Fruit fly (Drosophila melanogaster): ENCODE measurements around the gene Atxn7.

Atxn7 gene

dm6 chr2L:2363626-2364147 lies 12.0 kb upstream of the Atxn7 start (continued):
- TF ChIP-seq CG7745 (tag; optimal IDR thresholded peaks at IDR 0.05) (no peak), CG1602 (GFP tag; optimal IDR thresholded peaks at IDR 0.05) (peak; percentile 78), exex (tag; optimal IDR thresholded peaks at IDR 0.05) (peak; percentile 63), CG32767 (GFP tag; IDR thresholded peaks at IDR 0.05) (peak; percentile 88), btn (GFP tag; optimal IDR thresholded peaks at IDR 0.05) (peak; percentile 24), sug (tag; optimal IDR thresholded peaks at IDR 0.05) (peak; percentile 78), CG9932 (GFP tag; IDR thresholded peaks at IDR 0.05) (peak; percentile 82), PHDP (tag; optimal IDR thresholded peaks at IDR 0.05) (peak; percentile 92), ara (GFP tag; IDR thresholded peaks at IDR 0.05) (peak; percentile 79; the same call in 1 of the 2 replicates), CG14014 (GFP tag; IDR thresholded peaks at IDR 0.05) (peak; percentile 90), CG10209 (GFP tag; optimal IDR thresholded peaks at IDR 0.05) (peak; percentile 84), otp (GFP tag; IDR thresholded peaks at IDR 0.05) (peak; percentile 89; the same call in 2 of the 3 replicates), Hr51 (GFP tag; optimal IDR thresholded peaks at IDR 0.05) (peak; percentile 52 to 94), Dp (GFP tag; optimal IDR thresholded peaks at IDR 0.05) (no peak), fd96Cb (tag; optimal IDR thresholded peaks at IDR 0.05) (peak; percentile 91), Nf-YC (tag; optimal IDR thresholded peaks at IDR 0.05) (peak; percentile 75), CG3407 (GFP tag; optimal IDR thresholded peaks at IDR 0.05) (peak; percentile 81), scrt (GFP tag; optimal IDR thresholded peaks at IDR 0.05) (peak; percentile 91), Ets65A (GFP tag) (peak; percentile 83), CG2129 (GFP tag; IDR thresholded peaks at IDR 0.05; ENCODE audit: partially characterized antibody) (no peak), Mrtf (GFP tag; IDR thresholded peaks at IDR 0.05) (peak; percentile 68; the same call in 2 of the 3 replicates), CG12071 (GFP tag; optimal IDR thresholded peaks at IDR 0.05) (peak; percentile 84), CG12219 (GFP tag; optimal IDR thresholded peaks at IDR 0.05) (peak; percentile 89), pros (GFP tag; optimal IDR thresholded peaks at IDR 0.05) (no peak), Ptx1 (GFP tag; IDR thresholded peaks at IDR 0.05) (peak; percentile 80), ATbp (GFP tag; optimal IDR thresholded peaks at IDR 0.05) (peak; percentile 80), Poxn (GFP tag; IDR thresholded peaks at IDR 0.05) (0 out of 2 replicates have a peak, but pooled peaks have one; percentile 10), zen2 (GFP tag; IDR thresholded peaks at IDR 0.05; ENCODE audit: partially characterized antibody) (no peak), CG7839 (tag; optimal IDR thresholded peaks at IDR 0.05) (peak; percentile 95), wdn (GFP tag; IDR thresholded peaks at IDR 0.05) (peak; percentile 82), hbn (GFP tag; IDR thresholded peaks at IDR 0.05; ENCODE audit: partially characterized antibody) (no peak), vvl (GFP tag; IDR thresholded peaks at IDR 0.05) (peak; percentile 93), CG17912 (GFP tag; optimal IDR thresholded peaks at IDR 0.05) (peak; percentile 29), ham (GFP tag; IDR thresholded peaks at IDR 0.05) (no peak), HLHmδ (GFP tag; optimal IDR thresholded peaks at IDR 0.05) (peak; percentile 57), Atf3 (GFP tag; optimal IDR thresholded peaks at IDR 0.05) (peak; percentile 19), tll (GFP tag; optimal IDR thresholded peaks at IDR 0.05) (peak in 1 of 2 experiments; percentile 44), CG7928 (GFP tag; optimal IDR thresholded peaks at IDR 0.05) (peak; percentile 42), Oaz (GFP tag; IDR thresholded peaks at IDR 0.05) (peak; percentile 69), Tbp (GFP tag; optimal IDR thresholded peaks at IDR 0.05) (no peak), gcm2 (GFP tag; optimal IDR thresholded peaks at IDR 0.05) (peak; percentile 64), CG3726 (GFP tag; IDR thresholded peaks at IDR 0.05) (peak; percentile 83; the same call in 2 of the 3 replicates), YL-1 (GFP tag; optimal IDR thresholded peaks at IDR 0.05) (no peak), psq (GFP tag; optimal IDR thresholded peaks at IDR 0.05) (peak; percentile 65), CG18764 (GFP tag; optimal IDR thresholded peaks at IDR 0.05) (peak; percentile 82), Dll (GFP tag; IDR thresholded peaks at IDR 0.05; ENCODE audit: partially characterized antibody) (no peak), Max (GFP tag; optimal IDR thresholded peaks at IDR 0.05) (peak; percentile 87), crc (GFP tag; optimal IDR thresholded peaks at IDR 0.05) (peak; percentile 40), HLH4C (GFP tag; IDR thresholded peaks at IDR 0.05; ENCODE audit: partially characterized antibody) (no peak)

Data from whole organism, embryonic.